Worm (Caenorhabditis elegans) whole organism, L3 larva: Measurements from ENCODE around the gene sec-22.

ENCODE experiments used
- aly-2 ChIP-seq: fragments of 150-350 bp; optimal IDR thresholded peaks from 2 replicates; lab custom pipeline; 2014; ENCODE audit warnings: missing biosample characterization, missing genetic modification characterization
- ama-1 ChIP-seq: fragments of 150-350 bp; optimal IDR thresholded peaks from 2 replicates; lab custom pipeline; 2018
- egl-27 ChIP-seq: sonication (generic microtip); optimal IDR thresholded peaks from 4 replicates; lab custom pipeline; 2017; ENCODE audit warnings: missing biosample characterization, missing genetic modification reagents, missing genetic modification characterization
- fos-1 ChIP-seq: fragments of 150-350 bp; optimal IDR thresholded peaks from 2 replicates; lab custom pipeline; 2014; ENCODE audit warnings: missing biosample characterization, missing genetic modification characterization
- lin-39 ChIP-seq: fragments of 150-350 bp; optimal IDR thresholded peaks from 2 replicates; lab custom pipeline; 2018; ENCODE audit warnings: missing biosample characterization, missing genetic modification reagents, missing genetic modification characterization
- nhr-77 ChIP-seq: fragments of 150-350 bp; optimal IDR thresholded peaks from 2 replicates; lab custom pipeline; 2014; ENCODE audit warnings: missing biosample characterization, missing genetic modification characterization
- pqm-1 ChIP-seq: fragments of 150-350 bp; optimal IDR thresholded peaks from 2 replicates; lab custom pipeline; 2017; ENCODE audit warnings: missing biosample characterization, missing genetic modification characterization, inconsistent platforms
- unc-62 ChIP-seq: fragments of 150-350 bp; sonication (generic microtip); optimal IDR thresholded peaks from 4 replicates; lab custom pipeline; 2014; ENCODE audit warnings: missing biosample characterization, missing genetic modification reagents, missing genetic modification characterization
- ztf-11 ChIP-seq: fragments of 150-350 bp; optimal IDR thresholded peaks from 2 replicates; lab custom pipeline; 2014; ENCODE audit warnings: missing biosample characterization, missing genetic modification characterization

DNA sequence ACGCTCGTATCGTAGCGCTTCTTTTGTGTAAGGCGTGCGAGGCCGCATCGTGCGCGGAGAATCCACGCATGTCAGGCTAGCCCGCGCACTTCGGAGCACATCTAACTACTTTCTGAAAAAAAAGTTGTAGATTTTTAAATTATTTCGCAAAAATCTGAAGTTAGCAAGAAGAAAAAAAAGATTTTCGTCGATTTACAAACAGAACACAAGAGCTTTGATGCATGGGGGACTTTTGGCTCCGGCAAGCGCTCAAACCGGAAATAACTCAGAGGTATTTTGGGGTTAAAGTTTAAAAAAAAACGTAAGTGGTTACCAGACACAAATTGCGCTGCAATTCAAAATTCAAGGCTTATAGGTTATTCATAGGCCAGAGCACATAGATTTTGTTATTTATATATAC, 17.9 kb upstream of the sec-22 start, which contains the start of the genes F55A4.13 and nlf-1:
- TF ChIP-seq fos-1 (tag; lab: Kevin White, UChicago) (no peak), pqm-1 (tag; lab: Kevin White, UChicago) (no peak), aly-2 (tag; lab: Kevin White, UChicago) (no peak), unc-62 (GFP tag; lab: Kevin White, UChicago) (no peak), nhr-77 (tag; lab: Kevin White, UChicago) (no peak), ama-1 (no peak), ztf-11 (no peak), egl-27 (tag; lab: Kevin White, UChicago) (no peak), lin-39 (tag; lab: Kevin White, UChicago) (no peak)
